Comparison of ENCODE assay signal across 2 fruit fly cellular contexts in genomic region chr3R:27595979-27596378, dm6.
TF ChIP-seq lines count a peak whose summit lies in the region.

Gene CG5639 (minus strand): TSS chr3R:27596130.

- TF ChIP-seq CTCF in whole organism, embryonic (GFP tag; optimal IDR thresholded peaks at IDR 0.05; lab: Kevin White, UChicago): no peak

TF ChIP-seq in whole organism, embryonic, 481 proteins besides CTCF, POLR2A, EP300 and RAD21:
- TF ChIP-seq chinmo (GFP tag; IDR thresholded peaks at IDR 0.05; lab: Robert Waterston, UW; ENCODE audit: partially characterized antibody) (0 out of 4 replicates have a peak, but pooled peaks have one; percentile 62), CG5180 (GFP tag; optimal IDR thresholded peaks at IDR 0.05; lab: Kevin White, UChicago) (peak; percentile 97), E2f2 (GFP tag; IDR thresholded peaks at IDR 0.05; lab: Robert Waterston, UW) (peak; percentile 11; the same call in 1 of the 2 replicates), Xbp1 (GFP tag; optimal IDR thresholded peaks at IDR 0.05; lab: Kevin White, UChicago) (no peak), CG18011 (GFP tag; optimal IDR thresholded peaks at IDR 0.05; lab: Kevin White, UChicago) (peak; percentile 84), amos (GFP tag; IDR thresholded peaks at IDR 0.05; lab: Robert Waterston, UW; ENCODE audit: partially characterized antibody) (no peak)

TF ChIP-seq in whole organism, prepupa, 60 proteins besides CTCF, POLR2A, EP300 and RAD21:
- TF ChIP-seq eg (GFP tag; IDR thresholded peaks at IDR 0.05; lab: Robert Waterston, UW) (0 out of 3 replicates have a peak, but pooled peaks have one; percentile 26), spab (GFP tag; optimal IDR thresholded peaks at IDR 0.05; lab: Kevin White, UChicago) (no peak), Blimp-1 (GFP tag; optimal IDR thresholded peaks at IDR 0.05; lab: Kevin White, UChicago) (peak; percentile 22), Eip78C (GFP tag; lab: Kevin White, UChicago) (peak; percentile 41)
TF ChIP-seq in whole organism, prepupa: peak in this region for 3.

Comparison
In these comparisons a context has a peak if more than half of its experiments do, and no peak if none do; other contexts are left out.
1. Of the 7 proteins assayed by ChIP-seq in both whole organism, embryonic and whole organism, prepupa: peak only in whole organism, embryonic: none; only in whole organism, prepupa: Blimp-1; in both: none; in neither: 6.